Fruit fly (Drosophila melanogaster): Measurements from ENCODE around the gene Pop1.

Pop1 gene

DNA sequence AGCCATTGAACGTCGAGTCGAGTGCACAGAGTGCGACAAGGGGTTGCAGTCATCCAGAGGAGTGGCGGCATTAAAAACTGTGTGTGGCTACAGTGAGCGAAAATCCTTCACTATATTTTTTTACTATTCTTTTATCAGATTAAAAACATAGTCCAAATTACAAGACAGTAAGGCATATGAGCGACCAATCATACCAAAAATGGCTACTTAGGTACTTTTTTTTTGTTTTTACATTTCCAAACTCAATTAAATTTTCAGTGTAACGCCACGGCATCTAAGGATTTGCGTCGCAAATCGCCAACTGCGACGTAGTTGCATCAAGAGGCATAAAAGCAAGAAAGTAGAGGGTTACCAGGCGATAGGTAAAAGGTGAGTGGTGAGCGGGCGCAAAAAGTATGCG lies 16.6 kb downstream of the Pop1 start (continued):
- TF ChIP-seq kah (GFP tag; optimal IDR thresholded peaks at IDR 0.05) (no peak), ham (GFP tag; IDR thresholded peaks at IDR 0.05) (no peak), CG15479 (GFP tag; optimal IDR thresholded peaks at IDR 0.05) (no peak), Sry-β (GFP tag; optimal IDR thresholded peaks at IDR 0.05) (no peak), otp (GFP tag; IDR thresholded peaks at IDR 0.05) (peak; percentile 60; the same call in 2 of the 3 replicates), Blimp-1 (GFP tag; optimal IDR thresholded peaks at IDR 0.05) (peak; percentile 59), Aef1 (GFP tag; IDR thresholded peaks at IDR 0.05) (0 out of 3 replicates have a peak, but pooled peaks have one; percentile 28), Abd-B (GFP tag; optimal IDR thresholded peaks at IDR 0.05) (peak; percentile 8), CG30020 (tag; optimal IDR thresholded peaks at IDR 0.05) (no peak), hb (GFP tag; IDR thresholded peaks at IDR 0.05; ENCODE audit: partially characterized antibody) (no peak), CG12659 (GFP tag; optimal IDR thresholded peaks at IDR 0.05) (no peak), rib (GFP tag; IDR thresholded peaks at IDR 0.05) (no peak), pita (GFP tag; optimal IDR thresholded peaks at IDR 0.05) (no peak), cad (GFP tag; optimal IDR thresholded peaks at IDR 0.05) (no peak), tap (tag; optimal IDR thresholded peaks at IDR 0.05) (no peak), GATAe (GFP tag; conservative IDR thresholded peaks at IDR 0.05) (no peak), BtbVII (GFP tag; optimal IDR thresholded peaks at IDR 0.05) (no peak), CG7556 (GFP tag; optimal IDR thresholded peaks at IDR 0.05) (peak; percentile 62), CG13287 (GFP tag; IDR thresholded peaks at IDR 0.05; ENCODE audit: partially characterized antibody) (no peak), CG7963 (GFP tag; IDR thresholded peaks at IDR 0.05; ENCODE audit: partially characterized antibody) (no peak), toy (GFP tag; IDR thresholded peaks at IDR 0.05) (no peak), onecut (GFP tag; IDR thresholded peaks at IDR 0.05) (peak; percentile 39), CG5180 (GFP tag; optimal IDR thresholded peaks at IDR 0.05) (peak; percentile 9), CG1024 (GFP tag; IDR thresholded peaks at IDR 0.05) (no peak), CG2129 (GFP tag; IDR thresholded peaks at IDR 0.05; ENCODE audit: partially characterized antibody) (no peak), chinmo (GFP tag; IDR thresholded peaks at IDR 0.05; ENCODE audit: partially characterized antibody) (no peak), ab (GFP tag; optimal IDR thresholded peaks at IDR 0.05) (no peak), CG3838 (GFP tag; optimal IDR thresholded peaks at IDR 0.05) (no peak), tio (GFP tag; optimal IDR thresholded peaks at IDR 0.05) (peak; percentile 14), CG13775 (GFP tag; optimal IDR thresholded peaks at IDR 0.05) (peak; percentile 17), Ets65A (GFP tag) (peak; percentile 84), CG7839 (tag; optimal IDR thresholded peaks at IDR 0.05) (peak; percentile 55), CTCF (GFP tag; optimal IDR thresholded peaks at IDR 0.05) (no peak), Lhr (GFP tag; optimal IDR thresholded peaks at IDR 0.05) (no peak), gfzf (GFP tag; optimal IDR thresholded peaks at IDR 0.05) (no peak), CG5245 (GFP tag; optimal IDR thresholded peaks at IDR 0.05) (peak; percentile 0), CG4820 (GFP tag; optimal IDR thresholded peaks at IDR 0.05) (peak; percentile 45), CG18619 (GFP tag; optimal IDR thresholded peaks at IDR 0.05) (no peak), CG4360 (GFP tag; IDR thresholded peaks at IDR 0.05) (no peak), H15 (GFP tag; IDR thresholded peaks at IDR 0.05) (no peak; the same call in 2 of the 3 replicates), CG11504 (tag; optimal IDR thresholded peaks at IDR 0.05) (peak; percentile 62), CG14860 (GFP tag; IDR thresholded peaks at IDR 0.05; ENCODE audit: partially characterized antibody) (no peak), CG1233 (GFP tag; optimal IDR thresholded peaks at IDR 0.05) (no peak), aop (GFP tag; IDR thresholded peaks at IDR 0.05) (no peak), croc (GFP tag; conservative IDR thresholded peaks at IDR 0.05) (peak; percentile 45; the same call in 2 of the 3 replicates), CG8089 (GFP tag; optimal IDR thresholded peaks at IDR 0.05) (no peak), sr (GFP tag; IDR thresholded peaks at IDR 0.05) (no peak), Dfd (GFP tag; optimal IDR thresholded peaks at IDR 0.05) (no peak), Mes4 (GFP tag; optimal IDR thresholded peaks at IDR 0.05) (peak; percentile 13), Bgb (GFP tag; IDR thresholded peaks at IDR 0.05; ENCODE audit: partially characterized antibody) (no peak), kni (GFP tag; optimal IDR thresholded peaks at IDR 0.05) (no peak)
